Worm (Caenorhabditis elegans) whole organism, late embryonic: Measurements from ENCODE around the gene K10G9.2.

Source experiments
- C08G9.2 ChIP-seq: sonication (generic microtip); optimal IDR thresholded peaks from 2 replicates; lab custom pipeline; 2016; ENCODE audit warnings: mild to moderate bottlenecking, missing genetic modification characterization, moderate library complexity, missing compliant biosample characterization
- C38D4.7 ChIP-seq: fragments of 200-800 bp; sonication (Bioruptor generic); optimal IDR thresholded peaks from 2 replicates; lab custom pipeline; 2018; ENCODE audit warnings: mild to moderate bottlenecking, missing genetic modification characterization, moderate library complexity, missing compliant biosample characterization
- T23F11.4 ChIP-seq: fragments of 200-800 bp; sonication (Bioruptor generic); optimal IDR thresholded peaks from 2 replicates; lab custom pipeline; 2018; ENCODE audit warnings: mild to moderate bottlenecking, missing genetic modification characterization, missing compliant biosample characterization
- ama-1 ChIP-seq: fragments of 150-350 bp; optimal IDR thresholded peaks from 2 replicates; lab custom pipeline; 2014
- ceh-2 ChIP-seq: sonication (generic microtip); optimal IDR thresholded peaks from 2 replicates; lab custom pipeline; 2016; ENCODE audit warnings: missing genotype, missing genetic modification characterization, missing compliant biosample characterization
- ceh-30 ChIP-seq: fragments of 150-350 bp; optimal IDR thresholded peaks from 2 replicates; lab custom pipeline; 2014; ENCODE audit warnings: missing biosample characterization, missing genetic modification characterization
- ceh-31 ChIP-seq: sonication (generic microtip); optimal IDR thresholded peaks from 2 replicates; lab custom pipeline; 2016; ENCODE audit warnings: missing genetic modification characterization, missing compliant biosample characterization
- ceh-34 ChIP-seq: sonication (generic microtip); optimal IDR thresholded peaks from 2 replicates; lab custom pipeline; 2016; ENCODE audit warnings: mild to moderate bottlenecking, missing genetic modification characterization, missing compliant biosample characterization
- ceh-45 ChIP-seq: fragments of 200-800 bp; sonication (Bioruptor generic); IDR thresholded peaks from 2 replicates; pipeline ENCODE4 v1.3.6; 2022; ENCODE audit warnings: missing genetic modification reagents, missing genetic modification characterization, missing compliant biosample characterization
- ceh-48 ChIP-seq: sonication (generic microtip); optimal IDR thresholded peaks from 2 replicates; lab custom pipeline; 2016; ENCODE audit warnings: missing genetic modification characterization, inconsistent platforms, missing compliant biosample characterization
- ceh-9 ChIP-seq: sonication (generic microtip); optimal IDR thresholded peaks from 2 replicates; lab custom pipeline; 2016; ENCODE audit warnings: mild to moderate bottlenecking, missing genetic modification characterization, inconsistent platforms, missing compliant biosample characterization
- che-1 ChIP-seq: sonication (generic microtip); optimal IDR thresholded peaks from 2 replicates; lab custom pipeline; 2016; ENCODE audit warnings: mild to moderate bottlenecking, missing genetic modification characterization, missing compliant biosample characterization
- dmd-4 ChIP-seq: sonication (generic microtip); optimal IDR thresholded peaks from 2 replicates; lab custom pipeline; 2016; ENCODE audit warnings: borderline replicate concordance, missing genetic modification characterization, missing compliant biosample characterization
- elt-2 ChIP-seq: sonication (generic microtip); optimal IDR thresholded peaks from 2 replicates; lab custom pipeline; 2016; ENCODE audit warnings: missing genetic modification reagents, missing genetic modification characterization, missing compliant biosample characterization
- elt-4 ChIP-seq: sonication (generic microtip); optimal IDR thresholded peaks from 2 replicates; lab custom pipeline; 2016; ENCODE audit warnings: missing genetic modification characterization, missing compliant biosample characterization
- eyg-1 ChIP-seq: sonication (generic microtip); optimal IDR thresholded peaks from 2 replicates; lab custom pipeline; 2016; ENCODE audit warnings: missing genotype, missing genetic modification characterization, missing compliant biosample characterization
- fax-1 ChIP-seq: sonication (generic microtip); optimal IDR thresholded peaks from 2 replicates; lab custom pipeline; 2016; ENCODE audit warnings: missing genotype, missing genetic modification characterization, missing compliant biosample characterization
- fkh-10 ChIP-seq: fragments of 150-350 bp; optimal IDR thresholded peaks from 2 replicates; lab custom pipeline; 2014; ENCODE audit warnings: missing biosample characterization, missing genetic modification reagents, missing genetic modification characterization
- hlh-13 ChIP-seq: fragments of 200-800 bp; sonication (Bioruptor generic); optimal IDR thresholded peaks from 2 replicates; lab custom pipeline; 2018; ENCODE audit warnings: mild to moderate bottlenecking, missing genetic modification characterization, missing compliant biosample characterization
- hlh-15 ChIP-seq: sonication (generic microtip); optimal IDR thresholded peaks from 2 replicates; lab custom pipeline; 2016; ENCODE audit warnings: missing genetic modification characterization, missing compliant biosample characterization
- lim-6 ChIP-seq: sonication (generic microtip); optimal IDR thresholded peaks from 2 replicates; lab custom pipeline; 2016; ENCODE audit warnings: missing genetic modification characterization, missing compliant biosample characterization
- madf-2 ChIP-seq: sonication (generic microtip); optimal IDR thresholded peaks from 2 replicates; lab custom pipeline; 2017; ENCODE audit warnings: missing genetic modification characterization, missing compliant biosample characterization
- nfya-1 ChIP-seq: sonication (generic microtip); optimal IDR thresholded peaks from 2 replicates; lab custom pipeline; 2017; ENCODE audit warnings: missing genetic modification characterization, mild to moderate bottlenecking, missing compliant biosample characterization, antibody characterized with exemption, moderate library complexity
- nhr-11 ChIP-seq: fragments of 150-350 bp; optimal IDR thresholded peaks from 2 replicates; lab custom pipeline; 2014; ENCODE audit warnings: missing biosample characterization, missing genetic modification characterization
- npax-4 ChIP-seq: sonication (generic microtip); optimal IDR thresholded peaks from 2 replicates; lab custom pipeline; 2016; ENCODE audit warnings: missing genetic modification characterization, missing compliant biosample characterization
- pag-3 ChIP-seq: sonication (generic microtip); optimal IDR thresholded peaks from 2 replicates; lab custom pipeline; 2016; ENCODE audit warnings: missing compliant biosample characterization, missing genetic modification characterization, borderline replicate concordance
- pat-9 ChIP-seq: fragments of 200-800 bp; sonication (Bioruptor generic); optimal IDR thresholded peaks from 2 replicates; lab custom pipeline; 2018; ENCODE audit warnings: mild to moderate bottlenecking, missing genetic modification characterization, moderate library complexity, missing compliant biosample characterization
- pax-1 ChIP-seq: fragments of 150-350 bp; optimal IDR thresholded peaks from 2 replicates; lab custom pipeline; 2014; ENCODE audit warnings: missing biosample characterization, missing genetic modification characterization
- pha-2 ChIP-seq: sonication (generic microtip); optimal IDR thresholded peaks from 2 replicates; lab custom pipeline; 2017; ENCODE audit warnings: mild to moderate bottlenecking, missing genetic modification characterization, missing compliant biosample characterization
- pqm-1 ChIP-seq: sonication (generic microtip); optimal IDR thresholded peaks from 2 replicates; lab custom pipeline; 2016; ENCODE audit warnings: missing genetic modification characterization, missing compliant biosample characterization
- sox-2 ChIP-seq: fragments of 200-800 bp; sonication (Bioruptor generic); IDR thresholded peaks from 2 replicates; pipeline ENCODE4 v1.3.6; 2022; ENCODE audit warnings: missing genetic modification reagents, missing genetic modification characterization, missing compliant biosample characterization
- tbx-2 ChIP-seq: sonication (generic microtip); optimal IDR thresholded peaks from 2 replicates; lab custom pipeline; 2016; ENCODE audit warnings: missing genetic modification characterization, missing compliant biosample characterization
- unc-3 ChIP-seq, 2 experiments: fragments of 200-800 bp in 1 of 2; sonication (Bioruptor generic) in 1 of 2; sonication (generic microtip) in 1 of 2; conservative IDR thresholded peaks in 1 of 2; optimal IDR thresholded peaks in 1 of 2; 2 replicates each; pipeline versions ENCODE4 v1.3.6 to Lab custom; 2016 to 2022; ENCODE audit warnings: missing compliant biosample characterization in 2 of 2, missing genetic modification characterization in 2 of 2, missing genetic modification reagents in 1 of 2
- unc-42 ChIP-seq: sonication (generic microtip); optimal IDR thresholded peaks from 2 replicates; lab custom pipeline; 2016; ENCODE audit warnings: missing genotype, missing genetic modification characterization, missing compliant biosample characterization
- unc-55 ChIP-seq: sonication (generic microtip); optimal IDR thresholded peaks from 2 replicates; lab custom pipeline; 2017; ENCODE audit warnings: missing biosample characterization, missing genetic modification reagents, missing genetic modification characterization
- unc-86 ChIP-seq: sonication (generic microtip); optimal IDR thresholded peaks from 2 replicates; lab custom pipeline; 2016; ENCODE audit warnings: missing genetic modification characterization, missing compliant biosample characterization

K10G9.2 gene

DNA sequence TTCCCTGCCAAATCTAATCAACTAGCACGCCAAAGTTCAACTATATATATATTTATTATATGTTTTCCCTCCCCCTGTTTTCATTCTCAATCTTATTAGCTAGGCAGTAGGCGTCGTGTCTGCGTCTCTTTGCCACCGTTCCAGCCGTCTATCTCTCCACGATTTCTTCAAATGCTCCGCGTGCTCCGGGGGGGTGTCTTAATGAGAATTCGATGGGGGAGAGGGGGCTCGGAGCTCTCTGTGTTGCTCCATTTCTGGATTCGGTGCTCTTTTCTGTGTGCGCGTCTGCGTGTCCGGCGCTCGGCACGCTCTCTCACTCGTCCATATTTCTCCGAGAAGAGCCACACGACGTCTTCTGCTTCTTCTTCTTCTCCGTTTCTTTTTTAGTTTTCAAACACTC is 1.5 kb upstream of the K10G9.2 start (continued):
- TF ChIP-seq che-1 (tag; lab: Kevin White, UChicago) (peak; percentile 14), T23F11.4 (GFP tag; lab: Kevin White, UChicago) (no peak), C08G9.2 (tag; lab: Kevin White, UChicago) (no peak), npax-4 (tag; lab: Kevin White, UChicago) (no peak), lim-6 (tag; lab: Kevin White, UChicago) (no peak), ceh-2 (tag; lab: Kevin White, UChicago) (no peak), ceh-48 (tag; lab: Kevin White, UChicago) (peak; percentile 73), unc-42 (tag; lab: Kevin White, UChicago) (peak; percentile 94), ceh-45 (GFP tag; lab: Robert Waterston, UW) (no peak)

DNA sequence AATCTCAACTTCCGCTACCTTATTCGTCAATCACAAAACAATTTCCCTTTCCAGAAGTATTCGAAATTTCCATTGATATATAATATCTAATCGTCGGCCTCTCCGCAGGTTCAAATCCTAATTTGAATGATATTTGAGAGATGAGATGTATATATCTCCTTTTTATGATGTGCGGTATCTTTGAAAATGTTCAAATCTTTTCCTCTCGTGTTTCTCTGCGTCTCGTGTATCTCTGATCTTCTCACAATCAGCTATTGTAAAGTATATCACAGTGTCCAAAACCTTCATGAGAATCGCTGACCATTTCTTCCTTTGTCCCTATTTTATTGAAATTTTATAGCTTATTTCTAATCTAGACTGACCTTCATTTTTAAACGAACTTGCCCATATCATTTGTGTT is 4.1 kb downstream of the K10G9.2 start:
- TF ChIP-seq nhr-11 (tag; lab: Kevin White, UChicago) (no peak), hlh-13 (GFP tag; lab: Kevin White, UChicago) (no peak), fkh-10 (GFP tag; lab: Kevin White, UChicago) (no peak), elt-4 (tag; lab: Kevin White, UChicago) (no peak), ceh-9 (tag; lab: Kevin White, UChicago) (no peak), sox-2 (no peak), pax-1 (tag; lab: Kevin White, UChicago) (no peak), pag-3 (tag; lab: Kevin White, UChicago) (no peak), pat-9 (no peak), C38D4.7 (GFP tag; lab: Kevin White, UChicago) (no peak), pqm-1 (tag; lab: Kevin White, UChicago) (no peak)

DNA sequence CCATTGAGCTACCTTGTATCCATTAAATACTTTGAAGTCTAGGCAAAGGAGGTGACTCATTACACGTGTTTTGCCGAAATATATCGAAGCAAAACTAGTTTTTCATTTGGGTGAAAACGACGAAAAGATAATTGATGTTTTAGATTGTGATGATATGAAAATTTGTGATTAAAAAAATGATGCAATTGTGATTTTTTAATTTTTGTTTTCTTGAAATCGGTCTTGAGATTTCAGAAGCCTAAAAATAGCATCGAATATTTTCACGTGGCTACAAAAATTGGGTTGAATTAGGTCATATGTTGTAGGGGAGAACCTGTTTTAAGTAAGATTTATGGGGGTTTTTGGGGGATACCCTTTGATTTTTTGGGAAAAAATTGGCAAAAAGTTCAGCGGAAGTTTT is 4.8 kb downstream of the K10G9.2 start:
- TF ChIP-seq ceh-34: no peak
- no peak for TF ChIP-seq ceh-31
- no peak for TF ChIP-seq hlh-15 (tag; lab: Kevin White, UChicago)
- TF ChIP-seq, all 69 proteins: peak for 0

DNA sequence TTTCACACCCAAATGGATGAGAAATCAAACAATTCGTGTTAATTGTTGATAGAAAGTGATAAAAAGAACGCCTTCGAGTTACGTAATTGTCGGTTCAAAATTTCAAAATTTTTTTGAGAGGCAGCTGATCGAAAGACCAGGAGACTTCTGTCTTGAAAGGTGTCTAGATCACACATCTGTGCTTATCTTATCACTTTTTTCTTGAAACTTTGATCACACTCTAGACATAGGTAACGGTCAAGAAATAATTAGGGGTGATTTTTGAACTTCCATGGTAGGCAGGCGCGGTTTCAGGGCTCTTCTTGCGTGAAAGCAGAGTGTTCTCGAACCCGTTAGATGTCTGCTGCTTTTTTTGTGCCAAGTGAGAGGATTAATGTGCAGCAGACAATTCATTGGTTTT is 7.6 kb downstream of the K10G9.2 start:
- TF ChIP-seq unc-3 (GFP tag; conservative IDR thresholded peaks at IDR 0.05; lab: Robert Waterston, UW) (no peak), unc-3 (tag; optimal IDR thresholded peaks at IDR 0.05; lab: Kevin White, UChicago) (no peak), ama-1 (no peak), elt-4 (tag; lab: Kevin White, UChicago) (no peak), fax-1 (tag; lab: Kevin White, UChicago) (no peak), ceh-45 (GFP tag; lab: Robert Waterston, UW) (no peak), unc-86 (tag; lab: Kevin White, UChicago) (no peak), T23F11.4 (GFP tag; lab: Kevin White, UChicago) (no peak), unc-55 (GFP tag; lab: Kevin White, UChicago) (no peak), ceh-31 (no peak), dmd-4 (no peak), pha-2 (no peak), tbx-2 (tag; lab: Kevin White, UChicago) (no peak), elt-2 (no peak), nfya-1 (no peak), madf-2 (tag; lab: Kevin White, UChicago) (no peak), eyg-1 (no peak), ceh-9 (tag; lab: Kevin White, UChicago) (no peak)

DNA sequence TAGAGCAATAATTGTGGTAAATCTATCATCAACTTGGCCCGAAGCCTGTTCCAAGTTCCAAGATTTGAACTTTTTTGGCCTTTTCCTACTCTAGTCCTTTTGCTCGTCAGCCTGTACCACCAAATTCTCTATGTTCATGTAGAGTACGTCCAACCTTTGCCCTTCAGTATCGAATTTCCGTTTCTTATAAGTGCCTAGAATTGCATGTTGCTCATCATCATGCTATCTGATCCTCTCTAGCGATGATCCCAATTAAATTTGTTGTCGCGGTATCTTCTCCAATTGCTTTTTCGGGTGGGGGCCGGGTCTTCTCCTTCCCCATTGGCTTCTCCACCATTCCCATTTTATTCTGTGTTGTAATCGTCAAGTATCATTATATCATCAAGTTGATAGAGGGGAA is 8.2 kb downstream of the K10G9.2 start:
- no peak for TF ChIP-seq fax-1 (tag; lab: Kevin White, UChicago)
- no peak for TF ChIP-seq ceh-30 (tag; lab: Kevin White, UChicago)
- TF ChIP-seq unc-86 (tag; lab: Kevin White, UChicago): no peak
